Worm (Caenorhabditis elegans) whole organism, L1 larva: ENCODE data around the gene pxmp-4.

Source experiments
- F16B12.6 ChIP-seq: fragments of 150-350 bp; optimal IDR thresholded peaks from 2 replicates; lab custom pipeline; 2014; ENCODE audit warnings: missing biosample characterization, missing genetic modification characterization
- alr-1 ChIP-seq: fragments of 200-800 bp; sonication (Bioruptor generic); optimal IDR thresholded peaks from 2 replicates; lab custom pipeline; 2018; ENCODE audit warnings: borderline replicate concordance, mild to moderate bottlenecking, missing genetic modification characterization, missing compliant biosample characterization
- aly-2 ChIP-seq: fragments of 150-350 bp; optimal IDR thresholded peaks from 2 replicates; lab custom pipeline; 2014; ENCODE audit warnings: missing biosample characterization, missing genetic modification characterization
- ceh-82 ChIP-seq, 3 experiments: fragments of 150-350 bp in 1 of 3; sonication (generic microtip) in 2 of 3; optimal IDR thresholded peaks; 2 replicates each; lab custom pipeline; 2014 to 2017; ENCODE audit warnings: missing biosample characterization in 3 of 3, missing genetic modification characterization in 3 of 3
- elt-3 ChIP-seq, 6 experiments: fragments of 150-350 bp in 1 of 6; sonication (generic microtip); optimal IDR thresholded peaks; 2 replicates each; lab custom pipeline; 2017 to 2018; ENCODE audit warnings: missing biosample characterization in 6 of 6, missing genetic modification characterization in 6 of 6, inconsistent platforms in 1 of 6
- fkh-4 ChIP-seq: sonication (generic microtip); optimal IDR thresholded peaks from 2 replicates; lab custom pipeline; 2016; ENCODE audit warnings: missing compliant biosample characterization, missing genetic modification characterization, borderline replicate concordance
- lin-39 ChIP-seq: fragments of 150-350 bp; optimal IDR thresholded peaks from 2 replicates; lab custom pipeline; 2014; ENCODE audit warnings: missing biosample characterization, missing genetic modification reagents, missing genetic modification characterization
- lsy-2 ChIP-seq, 2 experiments: fragments of 150-350 bp; optimal IDR thresholded peaks; 2 replicates each; lab custom pipeline; 2014; ENCODE audit warnings: missing biosample characterization in 2 of 2, missing genetic modification characterization in 2 of 2
- nhr-11 ChIP-seq: fragments of 150-350 bp; optimal IDR thresholded peaks from 2 replicates; lab custom pipeline; 2014; ENCODE audit warnings: missing biosample characterization, missing genetic modification characterization
- nhr-71 ChIP-seq: sonication (generic microtip); optimal IDR thresholded peaks from 2 replicates; lab custom pipeline; 2016; ENCODE audit warnings: mild to moderate bottlenecking, missing genetic modification characterization, moderate library complexity, missing compliant biosample characterization
- nhr-76 ChIP-seq: sonication (generic microtip); optimal IDR thresholded peaks from 2 replicates; lab custom pipeline; 2017; ENCODE audit warnings: missing biosample characterization, missing genetic modification characterization
- nhr-77 ChIP-seq: fragments of 150-350 bp; optimal IDR thresholded peaks from 2 replicates; lab custom pipeline; 2014; ENCODE audit warnings: missing biosample characterization, missing genetic modification characterization
- snpc-4 ChIP-seq: fragments of 150-350 bp; optimal IDR thresholded peaks from 2 replicates; lab custom pipeline; 2014; ENCODE audit warnings: missing biosample characterization, missing genetic modification characterization
- xbp-1 ChIP-seq: sonication (generic microtip); optimal IDR thresholded peaks from 2 replicates; lab custom pipeline; 2016; ENCODE audit warnings: missing genetic modification characterization, missing compliant biosample characterization

- TF ChIP-seq nhr-76 (tag; lab: Kevin White, UChicago) (no peak), fkh-4 (tag; lab: Kevin White, UChicago) (no peak), aly-2 (tag; lab: Kevin White, UChicago) (no peak), lin-39 (tag; lab: Kevin White, UChicago) (no peak), alr-1 (tag; lab: Kevin White, UChicago) (no peak), nhr-11 (tag; lab: Kevin White, UChicago) (no peak), lsy-2 (tag; optimal IDR thresholded peaks at IDR 0.05; lab: Kevin White, UChicago) (no peak), nhr-77 (no peak), ceh-82 (tag; optimal IDR thresholded peaks at IDR 0.05; lab: Kevin White, UChicago) (no peak), snpc-4 (tag; lab: Kevin White, UChicago) (no peak), xbp-1 (no peak), F16B12.6 (tag; lab: Kevin White, UChicago) (no peak), nhr-71 (tag; lab: Kevin White, UChicago) (no peak), elt-3 (tag; optimal IDR thresholded peaks at IDR 0.05; lab: Kevin White, UChicago) (no peak)
Measured at ce11 chrIV:383135-383731, 46.3 kb upstream of the pxmp-4 start, which contains the start of gene spl-1.
